Fruit fly (Drosophila melanogaster) whole organism, embryonic: ENCODE results near the gene CG4957.

Source experiments
- Abd-B ChIP-seq: fragments of 200-800 bp; sonication (Bioruptor generic); optimal IDR thresholded peaks from 2 replicates; lab custom pipeline; 2018; ENCODE audit warnings: missing biosample characterization, mild to moderate bottlenecking, missing genetic modification characterization, moderate library complexity
- BtbVII ChIP-seq: fragments of 200-800 bp; sonication (Bioruptor generic); optimal IDR thresholded peaks from 3 replicates; lab custom pipeline; 2017; ENCODE audit warnings: missing biosample characterization, mild to moderate bottlenecking, missing genetic modification characterization
- CG12659 ChIP-seq: fragments of 200-800 bp; sonication (Bioruptor generic); optimal IDR thresholded peaks from 3 replicates; lab custom pipeline; 2017; ENCODE audit warnings: mild to moderate bottlenecking, missing biosample characterization, missing genetic modification reagents, missing genetic modification characterization
- CG13894 ChIP-seq: fragments of 200-800 bp; sonication (Bioruptor generic); optimal IDR thresholded peaks from 3 replicates; lab custom pipeline; 2018; ENCODE audit warnings: missing biosample characterization, mild to moderate bottlenecking, missing genetic modification characterization, moderate library complexity
- CG14050 ChIP-seq: fragments of 200-800 bp; sonication (Bioruptor generic); IDR thresholded peaks from 3 replicates; pipeline ENCODE4 v1.3.6; 2022; ENCODE audit warnings: missing biosample characterization, missing genetic modification characterization
- CG14441 ChIP-seq: fragments of 200-800 bp; sonication (Bioruptor generic); IDR thresholded peaks from 2 replicates; pipeline ENCODE4 v1.3.6; 2022; ENCODE audit warnings: missing biosample characterization, missing genetic modification characterization
- CG1603 ChIP-seq: fragments of 200-800 bp; sonication (Bioruptor generic); optimal IDR thresholded peaks from 2 replicates; lab custom pipeline; 2019; ENCODE audit warnings: missing biosample characterization, mild to moderate bottlenecking, missing genetic modification characterization, moderate library complexity
- CG2199 ChIP-seq: fragments of 200-800 bp; sonication (Bioruptor generic); IDR thresholded peaks from 3 replicates; pipeline ENCODE4 v1.3.6; 2022; ENCODE audit warnings: missing biosample characterization, missing genetic modification characterization
- CG30403 ChIP-seq: fragments of 200-800 bp; sonication (Bioruptor generic); optimal IDR thresholded peaks from 3 replicates; lab custom pipeline; 2016; ENCODE audit warnings: missing biosample characterization, missing genetic modification characterization
- CG31224 ChIP-seq: fragments of 200-800 bp; sonication (Bioruptor generic); IDR thresholded peaks from 2 replicates; pipeline ENCODE4 v1.3.6; 2022; ENCODE audit warnings: missing biosample characterization, missing genetic modification characterization
- CG3995 ChIP-seq: fragments of 200-800 bp; sonication (Bioruptor generic); optimal IDR thresholded peaks from 3 replicates; lab custom pipeline; 2016; ENCODE audit warnings: missing biosample characterization, missing genetic modification characterization
- CG4282 ChIP-seq: fragments of 200-800 bp; sonication (Bioruptor generic); optimal IDR thresholded peaks from 2 replicates; lab custom pipeline; 2016; ENCODE audit warnings: missing biosample characterization, missing genetic modification characterization
- CG5180 ChIP-seq: fragments of 200-800 bp; sonication (Bioruptor generic); optimal IDR thresholded peaks from 3 replicates; lab custom pipeline; 2017; ENCODE audit warnings: missing biosample characterization, missing genetic modification characterization, mild to moderate bottlenecking, moderate library complexity, missing genetic modification reagents
- CG5245 ChIP-seq: fragments of 200-800 bp; sonication (Bioruptor generic); optimal IDR thresholded peaks from 3 replicates; lab custom pipeline; 2016; ENCODE audit warnings: missing biosample characterization, missing genetic modification characterization
- CG8089 ChIP-seq: fragments of 200-800 bp; sonication (Bioruptor generic); optimal IDR thresholded peaks from 3 replicates; lab custom pipeline; 2016; ENCODE audit warnings: missing biosample characterization, missing genetic modification characterization
- CG8944 ChIP-seq: fragments of 200-800 bp; sonication (Bioruptor generic); optimal IDR thresholded peaks from 3 replicates; lab custom pipeline; 2016; ENCODE audit warnings: missing biosample characterization, missing genetic modification characterization
- CG9437 ChIP-seq: fragments of 200-800 bp; sonication (Bioruptor generic); optimal IDR thresholded peaks from 2 replicates; lab custom pipeline; 2018; ENCODE audit warnings: missing biosample characterization, mild to moderate bottlenecking, missing genetic modification characterization
- CTCF ChIP-seq: fragments of 200-800 bp; sonication (Bioruptor generic); optimal IDR thresholded peaks from 2 replicates; lab custom pipeline; 2017; ENCODE audit warnings: missing biosample characterization, mild to moderate bottlenecking, missing genetic modification characterization, moderate library complexity
- Camta ChIP-seq: fragments of 200-800 bp; sonication (Bioruptor generic); optimal IDR thresholded peaks from 2 replicates; lab custom pipeline; 2016; ENCODE audit warnings: missing biosample characterization, missing genetic modification characterization
- CkIIα-i1 ChIP-seq: fragments of 200-800 bp; sonication (Bioruptor generic); IDR thresholded peaks from 2 replicates; pipeline ENCODE4 v1.3.6; 2022; ENCODE audit warnings: missing biosample characterization, missing genetic modification characterization
- Dad ChIP-seq: fragments of 200-800 bp; sonication (Bioruptor generic); optimal IDR thresholded peaks from 3 replicates; lab custom pipeline; 2016; ENCODE audit warnings: missing biosample characterization, missing genetic modification characterization
- Dfd ChIP-seq, 2 experiments: fragments of >200 bp; optimal IDR thresholded peaks; 2 replicates each; lab custom pipeline; 2017; ENCODE audit warnings: missing biosample characterization in 2 of 2, missing genetic modification characterization in 2 of 2
- Doc3 ChIP-seq: fragments of 200-800 bp; sonication (Bioruptor generic); IDR thresholded peaks from 3 replicates; pipeline ENCODE4 v1.3.6; 2022; ENCODE audit warnings: missing biosample characterization, missing genetic modification characterization; ENCODE audit not compliant: partially characterized antibody
- Drgx ChIP-seq: fragments of 200-800 bp; sonication (Bioruptor generic); IDR thresholded peaks from 2 replicates; pipeline ENCODE4 v1.3.6; 2022; ENCODE audit warnings: missing biosample characterization, missing genetic modification characterization
- Elba2 ChIP-seq: fragments of 200-800 bp; sonication (Bioruptor generic); optimal IDR thresholded peaks from 3 replicates; lab custom pipeline; 2016; ENCODE audit warnings: missing biosample characterization, missing genetic modification characterization
- HHEX ChIP-seq: fragments of 200-800 bp; sonication (Bioruptor generic); optimal IDR thresholded peaks from 3 replicates; lab custom pipeline; 2017; ENCODE audit warnings: missing biosample characterization, mild to moderate bottlenecking, missing genetic modification characterization, missing genetic modification reagents
- HLH3B ChIP-seq: fragments of 200-800 bp; sonication (Bioruptor generic); IDR thresholded peaks from 2 replicates; pipeline ENCODE4 v1.3.6; 2022; ENCODE audit warnings: missing biosample characterization, missing genetic modification characterization
- HLH54F ChIP-seq: fragments of 200-800 bp; sonication (Bioruptor generic); optimal IDR thresholded peaks from 3 replicates; lab custom pipeline; 2016; ENCODE audit warnings: missing biosample characterization, missing genetic modification characterization
- Hey ChIP-seq: fragments of 200-800 bp; sonication (Bioruptor generic); optimal IDR thresholded peaks from 3 replicates; lab custom pipeline; 2018; ENCODE audit warnings: missing biosample characterization, mild to moderate bottlenecking, missing genetic modification characterization
- Hsf ChIP-seq: fragments of 200-800 bp; sonication (Bioruptor generic); optimal IDR thresholded peaks from 3 replicates; lab custom pipeline; 2016; ENCODE audit warnings: missing biosample characterization, missing genetic modification characterization
- Lhr ChIP-seq: fragments of 200-800 bp; sonication (Bioruptor generic); optimal IDR thresholded peaks from 3 replicates; lab custom pipeline; 2017; ENCODE audit warnings: mild to moderate bottlenecking, missing biosample characterization, missing genetic modification reagents, missing genetic modification characterization
- Mes4 ChIP-seq: fragments of 200-800 bp; sonication (Bioruptor generic); optimal IDR thresholded peaks from 2 replicates; lab custom pipeline; 2016; ENCODE audit warnings: missing biosample characterization, missing genetic modification characterization
- NC2β ChIP-seq: fragments of 200-800 bp; sonication (Bioruptor generic); optimal IDR thresholded peaks from 2 replicates; lab custom pipeline; 2016; ENCODE audit warnings: missing biosample characterization, missing genetic modification characterization
- NfI ChIP-seq: fragments of 200-800 bp; sonication (Bioruptor generic); optimal IDR thresholded peaks from 3 replicates; lab custom pipeline; 2018; ENCODE audit warnings: missing biosample characterization, mild to moderate bottlenecking, missing genetic modification characterization, moderate library complexity
- Sry-β ChIP-seq: fragments of 200-800 bp; sonication (Bioruptor generic); optimal IDR thresholded peaks from 2 replicates; lab custom pipeline; 2018; ENCODE audit warnings: missing biosample characterization, mild to moderate bottlenecking, missing genetic modification characterization, moderate library complexity
- Trl ChIP-seq, 3 experiments: fragments of >200 bp in 2 of 3; fragments of 200-800 bp in 1 of 3; sonication (Bioruptor generic) in 1 of 3; optimal IDR thresholded peaks; 2 replicates in 1 of 3; 3 replicates in 2 of 3; lab custom pipeline; 2016 to 2017; ENCODE audit warnings: missing biosample characterization in 1 of 3, missing genetic modification characterization in 1 of 3
- Xbp1 ChIP-seq: fragments of 200-800 bp; sonication (Bioruptor generic); optimal IDR thresholded peaks from 3 replicates; lab custom pipeline; 2016; ENCODE audit warnings: missing biosample characterization, mild to moderate bottlenecking, missing genetic modification characterization
- Xrp1 ChIP-seq: fragments of 200-800 bp; sonication (Bioruptor generic); IDR thresholded peaks from 2 replicates; pipeline ENCODE4 v1.3.6; 2022; ENCODE audit warnings: missing biosample characterization, missing genetic modification characterization
- ato ChIP-seq: fragments of 200-800 bp; sonication (Bioruptor generic); IDR thresholded peaks from 2 replicates; pipeline ENCODE4 v1.3.6; 2022; ENCODE audit warnings: missing biosample characterization, missing genetic modification characterization; ENCODE audit not compliant: partially characterized antibody
- cad ChIP-seq: fragments of >200 bp; optimal IDR thresholded peaks from 2 replicates; lab custom pipeline; 2017; ENCODE audit warnings: missing biosample characterization, missing genetic modification characterization
- cato ChIP-seq: fragments of 200-800 bp; sonication (Bioruptor generic); optimal IDR thresholded peaks from 2 replicates; lab custom pipeline; 2016; ENCODE audit warnings: missing biosample characterization, missing genetic modification characterization, borderline replicate concordance
- ewg ChIP-seq: fragments of 200-800 bp; sonication (Bioruptor generic); optimal IDR thresholded peaks from 3 replicates; lab custom pipeline; 2017; ENCODE audit warnings: mild to moderate bottlenecking, missing biosample characterization, missing genetic modification reagents, missing genetic modification characterization
- gem ChIP-seq: fragments of 200-800 bp; sonication (Bioruptor generic); optimal IDR thresholded peaks from 2 replicates; lab custom pipeline; 2019; ENCODE audit warnings: missing biosample characterization, mild to moderate bottlenecking, missing genetic modification characterization, moderate library complexity
- grn ChIP-seq: fragments of 200-800 bp; sonication (Bioruptor generic); optimal IDR thresholded peaks from 3 replicates; lab custom pipeline; 2017; ENCODE audit warnings: missing biosample characterization, missing genetic modification characterization
- jumu ChIP-seq: fragments of 200-800 bp; sonication (Bioruptor generic); optimal IDR thresholded peaks from 3 replicates; lab custom pipeline; 2016; ENCODE audit warnings: missing biosample characterization, missing genetic modification characterization
- ken ChIP-seq: fragments of 200-800 bp; sonication (Bioruptor generic); IDR thresholded peaks from 3 replicates; pipeline ENCODE4 v1.3.6; 2022; ENCODE audit warnings: missing biosample characterization, missing genetic modification characterization
- mld ChIP-seq: fragments of 200-800 bp; sonication (Bioruptor generic); IDR thresholded peaks from 3 replicates; pipeline ENCODE4 v1.3.6; 2022; ENCODE audit warnings: missing biosample characterization, missing genetic modification characterization; ENCODE audit not compliant: partially characterized antibody
- trh ChIP-seq: fragments of 200-800 bp; sonication (Bioruptor generic); optimal IDR thresholded peaks from 2 replicates; lab custom pipeline; 2016; ENCODE audit warnings: missing biosample characterization, missing genetic modification characterization
- vfl ChIP-seq: fragments of 200-800 bp; sonication (Bioruptor generic); optimal IDR thresholded peaks from 2 replicates; lab custom pipeline; 2016; ENCODE audit warnings: missing biosample characterization, missing genetic modification characterization
- zen2 ChIP-seq: fragments of 200-800 bp; sonication (Bioruptor generic); IDR thresholded peaks from 3 replicates; pipeline ENCODE4 v1.3.6; 2022; ENCODE audit warnings: missing biosample characterization, missing genetic modification characterization; ENCODE audit not compliant: partially characterized antibody
- zf30C ChIP-seq: fragments of 200-800 bp; sonication (Bioruptor generic); optimal IDR thresholded peaks from 3 replicates; lab custom pipeline; 2018; ENCODE audit warnings: missing biosample characterization, mild to moderate bottlenecking, missing genetic modification characterization
- zfh2 ChIP-seq: fragments of 200-800 bp; sonication (Bioruptor generic); optimal IDR thresholded peaks from 2 replicates; lab custom pipeline; 2016; ENCODE audit warnings: missing biosample characterization, missing genetic modification characterization

Gene CG4957

DNA sequence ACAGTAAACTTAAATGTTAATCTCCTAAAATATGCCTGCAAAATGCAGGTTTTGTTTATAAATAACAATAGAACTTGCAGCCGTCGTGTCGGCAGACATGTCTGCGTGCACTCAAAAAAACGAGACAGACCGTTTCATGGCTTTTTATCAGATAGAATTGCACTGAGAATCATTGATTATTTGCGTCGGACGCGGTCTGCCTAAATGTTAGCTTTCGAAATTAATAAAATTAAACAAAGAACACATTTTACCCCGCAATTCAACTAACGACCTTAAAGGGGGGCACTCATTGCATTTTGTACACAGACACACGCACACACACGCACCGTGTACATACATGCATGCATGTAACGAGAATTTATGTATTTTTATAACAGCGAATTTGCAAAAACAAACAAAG is 8.2 kb downstream of the CG4957 start (continued):
- TF ChIP-seq Abd-B (no peak), CG5245 (GFP tag; lab: Kevin White, UChicago) (peak; percentile 10), CG12659 (no peak), CG30403 (GFP tag; lab: Kevin White, UChicago) (peak; percentile 31), Hey (tag; lab: Kevin White, UChicago) (no peak), Drgx (peak; percentile 63), Sry-β (GFP tag; lab: Kevin White, UChicago) (no peak), CG8944 (GFP tag; lab: Kevin White, UChicago) (peak; percentile 4), Elba2 (GFP tag; lab: Kevin White, UChicago) (no peak), ato (GFP tag; lab: Robert Waterston, UW) (no peak), grn (no peak), CG8089 (GFP tag; lab: Kevin White, UChicago) (no peak), gem (tag; lab: Kevin White, UChicago) (no peak), Dad (GFP tag; lab: Kevin White, UChicago) (peak; percentile 7), NfI (GFP tag; lab: Kevin White, UChicago) (no peak), HLH54F (GFP tag; lab: Kevin White, UChicago) (no peak), Xbp1 (GFP tag; lab: Kevin White, UChicago) (peak; percentile 39), Doc3 (GFP tag; lab: Robert Waterston, UW) (no peak), CG4282 (GFP tag; lab: Kevin White, UChicago) (no peak), Mes4 (GFP tag; lab: Kevin White, UChicago) (peak; percentile 1), CG5180 (no peak), Hsf (GFP tag; lab: Kevin White, UChicago) (no peak), CG31224 (GFP tag; lab: Robert Waterston, UW) (no peak), ken (GFP tag; lab: Robert Waterston, UW) (0 out of 3 replicates have a peak, but pooled peaks have one; percentile 46), BtbVII (no peak), trh (GFP tag; lab: Kevin White, UChicago) (no peak), zfh2 (GFP tag; lab: Kevin White, UChicago) (no peak), CG1603 (tag; lab: Kevin White, UChicago) (peak; percentile 65), CG2199 (GFP tag; lab: Robert Waterston, UW) (0 out of 3 replicates have a peak, but pooled peaks have one; percentile 34), zen2 (GFP tag; lab: Robert Waterston, UW) (no peak), CG3995 (no peak), cato (GFP tag; lab: Kevin White, UChicago) (no peak), ewg (no peak), CG13894 (no peak), HHEX (GFP tag; lab: Kevin White, UChicago) (no peak), Dfd (GFP tag; optimal IDR thresholded peaks at IDR 0.05; lab: Kevin White, UChicago) (no peak), zf30C (GFP tag; lab: Kevin White, UChicago) (peak; percentile 89), CkIIα-i1 (GFP tag; lab: Robert Waterston, UW) (no peak), cad (GFP tag; lab: Kevin White, UChicago) (no peak), vfl (no peak), HLH3B (GFP tag; lab: Robert Waterston, UW) (no peak), Camta (GFP tag; lab: Kevin White, UChicago) (peak; percentile 23), Trl (optimal IDR thresholded peaks at IDR 0.05; lab: Kevin White, UChicago) (no peak), Trl (GFP tag; optimal IDR thresholded peaks at IDR 0.05; lab: Kevin White, UChicago) (peak; percentile 20), jumu (GFP tag; lab: Kevin White, UChicago) (no peak), Lhr (GFP tag; lab: Kevin White, UChicago) (no peak), CTCF (GFP tag; lab: Kevin White, UChicago) (no peak), mld (no peak), CG14441 (peak; percentile 41; the same call in 1 of the 2 replicates), CG14050 (GFP tag; lab: Robert Waterston, UW) (no peak), CG9437 (GFP tag; lab: Kevin White, UChicago) (no peak), NC2β (GFP tag; lab: Kevin White, UChicago) (peak; percentile 50), Xrp1 (peak; percentile 14; the same call in 1 of the 2 replicates)
